Worm (Caenorhabditis elegans) whole organism, L4 larva: ENCODE results near the gene T27E9.2.

Source experiments
- F37D6.2 ChIP-seq: sonication (generic microtip); optimal IDR thresholded peaks from 2 replicates; lab custom pipeline; 2016; ENCODE audit warnings: mild to moderate bottlenecking, missing genetic modification characterization, missing compliant biosample characterization
- T20F7.1 ChIP-seq: fragments of 200-800 bp; sonication (Bioruptor generic); optimal IDR thresholded peaks from 2 replicates; lab custom pipeline; 2018; ENCODE audit warnings: mild to moderate bottlenecking, missing genetic modification characterization, missing compliant biosample characterization
- Y105C5A.15 ChIP-seq: fragments of 200-800 bp; sonication (Bioruptor generic); IDR thresholded peaks from 2 replicates; pipeline ENCODE4 v1.3.6; 2022; ENCODE audit warnings: missing genetic modification characterization, missing compliant biosample characterization
- Y75B8A.6 ChIP-seq: fragments of 200-800 bp; sonication (Bioruptor generic); IDR thresholded peaks from 2 replicates; pipeline ENCODE4 v1.3.6; 2022; ENCODE audit warnings: missing genetic modification reagents, missing genetic modification characterization, missing compliant biosample characterization
- aha-1 ChIP-seq: fragments of 150-350 bp; peaks from one replicate; lab custom pipeline; 2014; ENCODE audit warnings: missing biosample characterization, missing genetic modification characterization
- aly-2 ChIP-seq: sonication (generic microtip); optimal IDR thresholded peaks from 2 replicates; lab custom pipeline; 2018; ENCODE audit warnings: missing biosample characterization, missing genetic modification characterization
- ceh-32 ChIP-seq: sonication (generic microtip); optimal IDR thresholded peaks from 2 replicates; lab custom pipeline; 2016; ENCODE audit warnings: mild to moderate bottlenecking, missing genetic modification characterization, missing compliant biosample characterization; ENCODE audit not compliant: poor library complexity
- ceh-62 ChIP-seq: sonication (generic microtip); optimal IDR thresholded peaks from 2 replicates; lab custom pipeline; 2017; ENCODE audit warnings: missing biosample characterization, missing genetic modification characterization
- ces-1 ChIP-seq: fragments of 150-350 bp; sonication (generic microtip); optimal IDR thresholded peaks from 4 replicates; lab custom pipeline; 2014; ENCODE audit warnings: missing biosample characterization, missing genetic modification reagents, missing genetic modification characterization
- cey-2 ChIP-seq: sonication (generic microtip); optimal IDR thresholded peaks from 3 replicates; lab custom pipeline; 2017; ENCODE audit warnings: missing genetic modification characterization, mild to moderate bottlenecking, missing compliant biosample characterization, antibody characterized with exemption, borderline replicate concordance; ENCODE audit not compliant: insufficient read depth
- daf-19 ChIP-seq: fragments of 200-800 bp; sonication (Bioruptor generic); conservative IDR thresholded peaks from 2 replicates; pipeline ENCODE4 v1.3.6; 2022; ENCODE audit warnings: missing genetic modification characterization, missing compliant biosample characterization
- dpl-1 ChIP-seq: fragments of 150-350 bp; optimal IDR thresholded peaks from 2 replicates; lab custom pipeline; 2014; ENCODE audit warnings: missing biosample characterization, missing genetic modification reagents, missing genetic modification characterization
- dve-1 ChIP-seq: sonication (generic microtip); optimal IDR thresholded peaks from 2 replicates; lab custom pipeline; 2017; ENCODE audit warnings: antibody characterized with exemption, mild to moderate bottlenecking, missing genetic modification characterization, missing compliant biosample characterization; ENCODE audit not compliant: insufficient read depth
- fkh-10 ChIP-seq: fragments of 150-350 bp; optimal IDR thresholded peaks from 2 replicates; lab custom pipeline; 2014; ENCODE audit warnings: missing biosample characterization, missing genetic modification reagents, missing genetic modification characterization
- hif-1 ChIP-seq, 2 experiments: sonication (generic microtip); optimal IDR thresholded peaks; 2 replicates each; lab custom pipeline; 2016 to 2017; ENCODE audit warnings: missing compliant biosample characterization in 2 of 2, missing genetic modification characterization in 2 of 2, missing genetic modification reagents in 2 of 2, missing genotype in 2 of 2, mild to moderate bottlenecking in 1 of 2
- hlh-11 ChIP-seq: fragments of 200-800 bp; sonication (Bioruptor generic); optimal IDR thresholded peaks from 2 replicates; lab custom pipeline; 2018; ENCODE audit warnings: mild to moderate bottlenecking, missing genetic modification characterization, missing compliant biosample characterization
- lin-13 ChIP-seq: fragments of 150-350 bp; optimal IDR thresholded peaks from 2 replicates; lab custom pipeline; 2014; ENCODE audit warnings: missing biosample characterization, missing genetic modification reagents, missing genetic modification characterization
- lin-29 ChIP-seq: fragments of 200-800 bp; sonication (Bioruptor generic); IDR thresholded peaks from 2 replicates; pipeline ENCODE4 v1.3.6; 2022; ENCODE audit warnings: missing genetic modification reagents, missing genetic modification characterization, missing compliant biosample characterization
- lsy-2 ChIP-seq, 2 experiments: fragments of 150-350 bp in 1 of 2; sonication (generic microtip) in 1 of 2; optimal IDR thresholded peaks; 2 replicates each; lab custom pipeline; 2014 to 2017; ENCODE audit warnings: missing biosample characterization in 2 of 2, missing genetic modification characterization in 2 of 2
- madf-5 ChIP-seq, 2 experiments: fragments of 200-800 bp; sonication (Bioruptor generic); IDR thresholded peaks; 2 replicates each; pipeline ENCODE4 v1.3.6; 2022; ENCODE audit warnings: missing compliant biosample characterization in 2 of 2, missing genetic modification characterization in 2 of 2
- mep-1 ChIP-seq: fragments of 150-350 bp; sonication (generic microtip); optimal IDR thresholded peaks from 3 replicates; lab custom pipeline; 2014; ENCODE audit warnings: missing biosample characterization, missing genetic modification characterization
- mxl-2 ChIP-seq: fragments of 200-800 bp; sonication (Bioruptor generic); conservative IDR thresholded peaks from 2 replicates; pipeline ENCODE4 v1.3.6; 2022; ENCODE audit warnings: missing genetic modification reagents, missing genetic modification characterization, missing compliant biosample characterization
- mxl-3 ChIP-seq: fragments of 200-800 bp; sonication (Bioruptor generic); optimal IDR thresholded peaks from 2 replicates; lab custom pipeline; 2018; ENCODE audit warnings: mild to moderate bottlenecking, missing genetic modification characterization, missing compliant biosample characterization
- nhr-102 ChIP-seq: sonication (generic microtip); optimal IDR thresholded peaks from 2 replicates; lab custom pipeline; 2016; ENCODE audit warnings: mild to moderate bottlenecking, missing genetic modification characterization, moderate library complexity, missing compliant biosample characterization
- nhr-11 ChIP-seq: fragments of 150-350 bp; optimal IDR thresholded peaks from 2 replicates; lab custom pipeline; 2014; ENCODE audit warnings: missing biosample characterization, missing genetic modification characterization
- nhr-41 ChIP-seq: fragments of 200-800 bp; sonication (Bioruptor generic); IDR thresholded peaks from 2 replicates; pipeline ENCODE4 v1.3.6; 2022; ENCODE audit warnings: missing genetic modification reagents, missing genetic modification characterization, missing compliant biosample characterization
- nhr-48 ChIP-seq: sonication (generic microtip); optimal IDR thresholded peaks from 2 replicates; lab custom pipeline; 2016; ENCODE audit warnings: mild to moderate bottlenecking, missing genetic modification characterization, missing compliant biosample characterization
- pqm-1 ChIP-seq: sonication (generic microtip); optimal IDR thresholded peaks from 2 replicates; lab custom pipeline; 2017; ENCODE audit warnings: missing biosample characterization, missing genetic modification characterization
- rbr-2 ChIP-seq: sonication (generic microtip); optimal IDR thresholded peaks from 2 replicates; lab custom pipeline; 2016; ENCODE audit warnings: missing genotype, missing genetic modification characterization, missing compliant biosample characterization
- saeg-2 ChIP-seq: fragments of 200-800 bp; sonication (Bioruptor generic); IDR thresholded peaks from 2 replicates; pipeline ENCODE4 v1.3.6; 2022; ENCODE audit warnings: missing genetic modification reagents, missing genetic modification characterization, missing compliant biosample characterization
- spr-1 ChIP-seq: sonication (generic microtip); optimal IDR thresholded peaks from 2 replicates; lab custom pipeline; 2016; ENCODE audit warnings: mild to moderate bottlenecking, missing genetic modification characterization, missing compliant biosample characterization
- tag-97 ChIP-seq: fragments of 200-800 bp; sonication (Bioruptor generic); IDR thresholded peaks from 2 replicates; pipeline ENCODE4 v1.3.6; 2022; ENCODE audit warnings: missing genetic modification characterization, missing compliant biosample characterization
- tra-1 ChIP-seq: fragments of 200-800 bp; sonication (Bioruptor generic); IDR thresholded peaks from 2 replicates; pipeline ENCODE4 v1.3.6; 2022; ENCODE audit warnings: missing genetic modification reagents, missing genetic modification characterization, missing compliant biosample characterization
- unc-62 ChIP-seq, 3 experiments: fragments of 150-350 bp in 1 of 3; sonication (generic microtip); optimal IDR thresholded peaks in 2 of 3; peaks in 1 of 3; 1 replicate in 1 of 3; 2 replicates in 2 of 3; lab custom pipeline; 2014 to 2017; ENCODE audit warnings: missing biosample characterization in 3 of 3, missing genetic modification characterization in 3 of 3, missing genetic modification reagents in 3 of 3, missing genotype in 1 of 3
- zag-1 ChIP-seq: fragments of 150-350 bp; optimal IDR thresholded peaks from 2 replicates; lab custom pipeline; 2014; ENCODE audit warnings: missing biosample characterization, missing genetic modification characterization
- zip-11 ChIP-seq: fragments of 200-800 bp; sonication (Bioruptor generic); IDR thresholded peaks from 2 replicates; pipeline ENCODE4 v1.3.6; 2022; ENCODE audit warnings: missing genetic modification characterization, missing compliant biosample characterization
- zip-2 ChIP-seq: fragments of 150-350 bp; optimal IDR thresholded peaks from 2 replicates; lab custom pipeline; 2014; ENCODE audit warnings: missing biosample characterization, missing genetic modification characterization
- ztf-11 ChIP-seq: fragments of 150-350 bp; optimal IDR thresholded peaks from 2 replicates; lab custom pipeline; 2014; ENCODE audit warnings: missing biosample characterization, missing genetic modification characterization

Gene T27E9.2

DNA sequence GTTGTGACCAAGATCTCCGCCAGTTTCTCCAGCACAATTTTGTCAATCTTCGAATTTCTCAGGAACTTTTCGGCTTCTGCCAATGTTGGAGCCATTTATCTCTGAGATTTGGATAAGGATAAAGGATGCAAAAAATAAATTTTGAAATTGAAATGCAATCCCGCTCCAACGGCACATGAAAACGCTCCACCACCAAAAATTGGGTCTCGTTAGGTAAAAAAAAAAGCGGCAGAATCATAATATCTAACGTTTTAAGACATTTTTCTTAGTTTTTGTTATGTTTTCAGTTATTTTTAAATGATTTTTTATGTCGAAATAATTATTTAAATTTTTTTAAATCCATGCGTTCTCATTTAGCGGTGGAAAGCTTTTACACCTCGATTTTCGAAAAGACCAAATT lies 28.0 kb downstream of the T27E9.2 start, which contains the start of gene F45G2.7:
TSS of gene F45G2.7 (minus strand) at position 101 of the 400 bp plus-strand sequence.
- TF ChIP-seq nhr-11 (tag; lab: Kevin White, UChicago) (no peak), pqm-1 (tag; lab: Kevin White, UChicago) (no peak), saeg-2 (GFP tag; lab: Robert Waterston, UW) (no peak), lin-29 (no peak), Y75B8A.6 (GFP tag; lab: Robert Waterston, UW) (no peak), spr-1 (no peak), zip-2 (no peak), hlh-11 (tag; lab: Kevin White, UChicago) (no peak), tra-1 (GFP tag; lab: Robert Waterston, UW) (no peak)

ce11 chrIII:13430162-13430561 lies 32.2 kb downstream of the T27E9.2 start, which contains the start of gene trf-1:
Gene trf-1, plus strand, starts transcription at chrIII:13430462.
- no peak for TF ChIP-seq mxl-3
- no peak for TF ChIP-seq dpl-1 (GFP tag; lab: Kevin White, UChicago)
- no peak for TF ChIP-seq mep-1 (tag; lab: Kevin White, UChicago)
- TF ChIP-seq cey-2: no peak
- TF ChIP-seq nhr-48 (tag; lab: Kevin White, UChicago): no peak
- no peak for TF ChIP-seq aha-1
- TF ChIP-seq ceh-62: no peak
- TF ChIP-seq lsy-2 (tag; optimal IDR thresholded peaks at IDR 0.05; lab: Kevin White, UChicago): no peak
- no peak for TF ChIP-seq nhr-41 (GFP tag; lab: Robert Waterston, UW)
- no peak for TF ChIP-seq daf-19
- TF ChIP-seq lin-29: no peak
- no peak for TF ChIP-seq F37D6.2 (tag; lab: Kevin White, UChicago)
- no peak for TF ChIP-seq tag-97 (GFP tag; lab: Robert Waterston, UW)

DNA sequence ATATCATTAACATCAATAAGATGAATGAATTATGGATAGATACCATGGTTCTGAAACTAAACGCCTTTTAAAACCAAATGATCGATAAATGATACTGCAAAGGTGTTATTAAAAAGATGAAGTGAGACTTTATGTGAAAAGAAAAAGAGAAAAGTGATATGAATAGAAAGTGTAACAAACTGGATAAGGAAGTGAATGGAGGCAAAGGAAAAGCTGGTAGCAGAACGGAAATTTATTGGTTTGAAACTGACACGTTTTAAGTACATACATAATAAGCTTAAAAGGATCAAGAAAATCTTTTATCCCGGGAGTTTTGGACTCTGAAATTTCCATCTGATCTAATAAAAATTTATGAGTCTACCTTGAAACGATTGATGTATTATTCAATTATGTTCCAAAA lies 32.7 kb downstream of the T27E9.2 start, which contains the start of gene bli-5:
TSS of gene bli-5 (minus strand) at position 101 of the 400 bp plus-strand sequence.
- no peak for TF ChIP-seq nhr-11 (tag; lab: Kevin White, UChicago)
- TF ChIP-seq ces-1 (GFP tag; lab: Kevin White, UChicago): no peak
- TF ChIP-seq Y105C5A.15 (GFP tag; lab: Robert Waterston, UW): no peak
- TF ChIP-seq zag-1: no peak
- TF ChIP-seq aha-1: no peak
- TF ChIP-seq tag-97 (GFP tag; lab: Robert Waterston, UW): no peak
- no peak for TF ChIP-seq mxl-2 (GFP tag; lab: Robert Waterston, UW)
- no peak for TF ChIP-seq unc-62 (GFP tag; optimal IDR thresholded peaks at IDR 0.05 in 1 of 2; lab: Kevin White, UChicago)
- no peak for TF ChIP-seq unc-62 (tag; optimal IDR thresholded peaks at IDR 0.05; lab: Kevin White, UChicago)
- TF ChIP-seq zip-11 (GFP tag; lab: Robert Waterston, UW): no peak
- TF ChIP-seq rbr-2: no peak
- no peak for TF ChIP-seq fkh-10
- no peak for TF ChIP-seq ceh-32
- no peak for TF ChIP-seq cey-2
- no peak for TF ChIP-seq lin-13
- no peak for TF ChIP-seq nhr-102
- TF ChIP-seq dve-1: no peak
- no peak for TF ChIP-seq madf-5 (GFP tag; IDR thresholded peaks at IDR 0.05; lab: Robert Waterston, UW)

- TF ChIP-seq hif-1 (tag; optimal IDR thresholded peaks at IDR 0.05; lab: Kevin White, UChicago) (no peak), aly-2 (no peak), ztf-11 (no peak), aha-1 (no peak), zag-1 (no peak), nhr-11 (tag; lab: Kevin White, UChicago) (no peak), unc-62 (GFP tag; optimal IDR thresholded peaks at IDR 0.05 in 1 of 2; lab: Kevin White, UChicago) (no peak), unc-62 (tag; optimal IDR thresholded peaks at IDR 0.05; lab: Kevin White, UChicago) (no peak), ceh-62 (no peak), fkh-10 (no peak), tag-97 (GFP tag; lab: Robert Waterston, UW) (no peak), T20F7.1 (no peak)
These were observed 34.6 kb downstream of the T27E9.2 start for ce11 chrIII:13427817-13428216.
